Worm (Caenorhabditis elegans) whole organism, L2 larva: Measurements from ENCODE around the gene dhs-8.

Experiments used
- alr-1 ChIP-seq: fragments of 150-350 bp; optimal IDR thresholded peaks from 2 replicates; lab custom pipeline; 2014; ENCODE audit warnings: missing biosample characterization, missing genetic modification characterization
- fos-1 ChIP-seq: fragments of 150-350 bp; optimal IDR thresholded peaks from 2 replicates; lab custom pipeline; 2014; ENCODE audit warnings: missing biosample characterization, missing genetic modification characterization
- nhr-237 ChIP-seq: fragments of 150-350 bp; optimal IDR thresholded peaks from 2 replicates; lab custom pipeline; 2014; ENCODE audit warnings: missing biosample characterization, missing genetic modification characterization
- unc-62 ChIP-seq: fragments of 150-350 bp; optimal IDR thresholded peaks from 2 replicates; lab custom pipeline; 2014; ENCODE audit warnings: missing biosample characterization, missing genetic modification reagents, missing genetic modification characterization
- ztf-11 ChIP-seq: sonication (generic microtip); optimal IDR thresholded peaks from 2 replicates; lab custom pipeline; 2017; ENCODE audit warnings: missing biosample characterization, missing genetic modification characterization

ce11 chrII:14480772-14481171 is 17.1 kb upstream of the dhs-8 start:
- TF ChIP-seq nhr-237 (tag; lab: Kevin White, UChicago) (no peak), ztf-11 (no peak), unc-62 (no peak), fos-1 (no peak), alr-1 (tag; lab: Kevin White, UChicago) (no peak)
